Worm (Caenorhabditis elegans) whole organism, L4 larva: ENCODE results near the gene srh-246.

Experiments used
- F37D6.2 ChIP-seq: sonication (generic microtip); optimal IDR thresholded peaks from 2 replicates; lab custom pipeline; 2016; ENCODE audit warnings: mild to moderate bottlenecking, missing genetic modification characterization, missing compliant biosample characterization
- F44E2.7 ChIP-seq: fragments of 200-800 bp; sonication (Bioruptor generic); IDR thresholded peaks from 2 replicates; pipeline ENCODE4 v2.1.2; 2022; ENCODE audit warnings: missing genetic modification characterization, missing compliant biosample characterization
- F49E8.2 ChIP-seq: sonication (generic microtip); optimal IDR thresholded peaks from 2 replicates; lab custom pipeline; 2016; ENCODE audit warnings: missing compliant biosample characterization, mild to moderate bottlenecking, missing genetic modification characterization, borderline replicate concordance
- R02D3.7 ChIP-seq: fragments of 150-350 bp; sonication (generic microtip); optimal IDR thresholded peaks from 3 replicates; lab custom pipeline; 2014; ENCODE audit warnings: missing biosample characterization, missing genetic modification characterization
- T20F7.1 ChIP-seq: fragments of 200-800 bp; sonication (Bioruptor generic); optimal IDR thresholded peaks from 2 replicates; lab custom pipeline; 2018; ENCODE audit warnings: mild to moderate bottlenecking, missing genetic modification characterization, missing compliant biosample characterization
- T26A8.4 ChIP-seq: fragments of 200-800 bp; sonication (Bioruptor generic); IDR thresholded peaks from 2 replicates; pipeline ENCODE4 v1.3.6; 2022; ENCODE audit warnings: missing genetic modification characterization, missing compliant biosample characterization
- Y105C5A.15 ChIP-seq: fragments of 200-800 bp; sonication (Bioruptor generic); IDR thresholded peaks from 2 replicates; pipeline ENCODE4 v1.3.6; 2022; ENCODE audit warnings: missing genetic modification characterization, missing compliant biosample characterization
- ama-1 ChIP-seq: fragments of 150-350 bp; optimal IDR thresholded peaks from 2 replicates; lab custom pipeline; 2014; ENCODE audit warnings: inconsistent platforms, mixed read lengths
- arid-1 ChIP-seq: fragments of 200-800 bp; sonication (Bioruptor generic); conservative IDR thresholded peaks from 2 replicates; pipeline ENCODE4 v1.3.6; 2022; ENCODE audit warnings: missing genetic modification reagents, missing genetic modification characterization, missing compliant biosample characterization
- ceh-44 ChIP-seq: fragments of 200-800 bp; sonication (Bioruptor generic); IDR thresholded peaks from 2 replicates; pipeline ENCODE4 v1.3.6; 2022; ENCODE audit warnings: missing genetic modification reagents, missing genetic modification characterization, missing compliant biosample characterization
- ceh-62 ChIP-seq: sonication (generic microtip); optimal IDR thresholded peaks from 2 replicates; lab custom pipeline; 2017; ENCODE audit warnings: missing biosample characterization, missing genetic modification characterization
- ces-1 ChIP-seq: fragments of 150-350 bp; sonication (generic microtip); optimal IDR thresholded peaks from 4 replicates; lab custom pipeline; 2014; ENCODE audit warnings: missing biosample characterization, missing genetic modification reagents, missing genetic modification characterization
- daf-12 ChIP-seq: fragments of 150-350 bp; optimal IDR thresholded peaks from 2 replicates; lab custom pipeline; 2014; ENCODE audit warnings: missing biosample characterization, missing genetic modification reagents, missing genetic modification characterization
- dmd-6 ChIP-seq: fragments of 200-800 bp; sonication (Bioruptor generic); IDR thresholded peaks from 2 replicates; pipeline ENCODE4 v1.3.6; 2022; ENCODE audit warnings: missing genetic modification reagents, missing genetic modification characterization, missing compliant biosample characterization
- dmd-8 ChIP-seq: fragments of 200-800 bp; sonication (Bioruptor generic); IDR thresholded peaks from 2 replicates; pipeline ENCODE4 v1.3.6; 2022; ENCODE audit warnings: missing genetic modification characterization, missing compliant biosample characterization
- dmd-9 ChIP-seq: fragments of 200-800 bp; sonication (Bioruptor generic); IDR thresholded peaks from 2 replicates; pipeline ENCODE4 v1.3.6; 2022; ENCODE audit warnings: missing genetic modification reagents, missing genetic modification characterization, missing compliant biosample characterization
- dpl-1 ChIP-seq: fragments of 150-350 bp; optimal IDR thresholded peaks from 2 replicates; lab custom pipeline; 2014; ENCODE audit warnings: missing biosample characterization, missing genetic modification reagents, missing genetic modification characterization
- dve-1 ChIP-seq: sonication (generic microtip); optimal IDR thresholded peaks from 2 replicates; lab custom pipeline; 2017; ENCODE audit warnings: antibody characterized with exemption, mild to moderate bottlenecking, missing genetic modification characterization, missing compliant biosample characterization; ENCODE audit not compliant: insufficient read depth
- fkh-10 ChIP-seq: fragments of 150-350 bp; optimal IDR thresholded peaks from 2 replicates; lab custom pipeline; 2014; ENCODE audit warnings: missing biosample characterization, missing genetic modification reagents, missing genetic modification characterization
- fos-1 ChIP-seq: fragments of 150-350 bp; optimal IDR thresholded peaks from 2 replicates; lab custom pipeline; 2014; ENCODE audit warnings: missing biosample characterization, missing genetic modification characterization
- gei-8 ChIP-seq: fragments of 200-800 bp; sonication (Bioruptor generic); optimal IDR thresholded peaks from 2 replicates; lab custom pipeline; 2018; ENCODE audit warnings: mild to moderate bottlenecking, missing genetic modification characterization, missing compliant biosample characterization
- hlh-11 ChIP-seq: fragments of 200-800 bp; sonication (Bioruptor generic); optimal IDR thresholded peaks from 2 replicates; lab custom pipeline; 2018; ENCODE audit warnings: mild to moderate bottlenecking, missing genetic modification characterization, missing compliant biosample characterization
- lim-7 ChIP-seq: fragments of 200-800 bp; sonication (Bioruptor generic); IDR thresholded peaks from 2 replicates; pipeline ENCODE4 v1.3.6; 2022; ENCODE audit warnings: missing genetic modification characterization, missing compliant biosample characterization
- lin-13 ChIP-seq: fragments of 150-350 bp; optimal IDR thresholded peaks from 2 replicates; lab custom pipeline; 2014; ENCODE audit warnings: missing biosample characterization, missing genetic modification reagents, missing genetic modification characterization
- lin-15B ChIP-seq: fragments of 150-350 bp; sonication (generic microtip); optimal IDR thresholded peaks from 3 replicates; lab custom pipeline; 2014; ENCODE audit warnings: missing biosample characterization, missing genetic modification characterization
- lin-38 ChIP-seq: fragments of 200-800 bp; sonication (Bioruptor generic); IDR thresholded peaks from 2 replicates; pipeline ENCODE4 v1.3.6; 2022; ENCODE audit warnings: missing genetic modification reagents, missing genetic modification characterization, missing compliant biosample characterization
- lsy-2 ChIP-seq, 2 experiments: fragments of 150-350 bp in 1 of 2; sonication (generic microtip) in 1 of 2; optimal IDR thresholded peaks; 2 replicates each; lab custom pipeline; 2014 to 2017; ENCODE audit warnings: missing biosample characterization in 2 of 2, missing genetic modification characterization in 2 of 2
- mdt-29 ChIP-seq: fragments of 200-800 bp; sonication (Bioruptor generic); IDR thresholded peaks from 2 replicates; pipeline ENCODE4 v1.3.6; 2022; ENCODE audit warnings: missing genetic modification reagents, missing genetic modification characterization, missing compliant biosample characterization
- mep-1 ChIP-seq: fragments of 150-350 bp; sonication (generic microtip); optimal IDR thresholded peaks from 3 replicates; lab custom pipeline; 2014; ENCODE audit warnings: missing biosample characterization, missing genetic modification characterization
- mes-2 ChIP-seq: sonication (generic microtip); optimal IDR thresholded peaks from 2 replicates; lab custom pipeline; 2016; ENCODE audit warnings: missing genotype, mild to moderate bottlenecking, missing genetic modification characterization, missing compliant biosample characterization; ENCODE audit not compliant: poor library complexity, severe bottlenecking
- nhr-10 ChIP-seq: fragments of 150-350 bp; optimal IDR thresholded peaks from 2 replicates; lab custom pipeline; 2014; ENCODE audit warnings: missing biosample characterization, missing genetic modification characterization
- nhr-102 ChIP-seq: sonication (generic microtip); optimal IDR thresholded peaks from 2 replicates; lab custom pipeline; 2016; ENCODE audit warnings: mild to moderate bottlenecking, missing genetic modification characterization, moderate library complexity, missing compliant biosample characterization
- nhr-11 ChIP-seq: fragments of 150-350 bp; optimal IDR thresholded peaks from 2 replicates; lab custom pipeline; 2014; ENCODE audit warnings: missing biosample characterization, missing genetic modification characterization
- nhr-111 ChIP-seq: fragments of 200-800 bp; sonication (Bioruptor generic); optimal IDR thresholded peaks from 2 replicates; lab custom pipeline; 2018; ENCODE audit warnings: mild to moderate bottlenecking, missing genetic modification characterization, missing compliant biosample characterization
- nhr-237 ChIP-seq: sonication (generic microtip); optimal IDR thresholded peaks from 2 replicates; lab custom pipeline; 2017; ENCODE audit warnings: missing biosample characterization, missing genetic modification characterization
- nhr-42 ChIP-seq: fragments of 200-800 bp; sonication (Bioruptor generic); IDR thresholded peaks from 2 replicates; pipeline ENCODE4 v1.3.6; 2022; ENCODE audit warnings: missing genetic modification characterization, missing compliant biosample characterization
- nhr-6 ChIP-seq: fragments of 150-350 bp; optimal IDR thresholded peaks from 2 replicates; lab custom pipeline; 2014; ENCODE audit warnings: missing biosample characterization, missing genetic modification characterization
- pha-4 ChIP-seq, 2 experiments: fragments of 150-350 bp in 1 of 2; fragments of 200-800 bp in 1 of 2; sonication (Bioruptor generic) in 1 of 2; IDR thresholded peaks in 1 of 2; optimal IDR thresholded peaks in 1 of 2; 2 replicates each; pipeline versions ENCODE4 v1.3.6 to Lab custom; 2014 to 2022; ENCODE audit warnings: missing genetic modification characterization in 2 of 2, missing genetic modification reagents in 2 of 2, missing biosample characterization in 1 of 2, missing compliant biosample characterization in 1 of 2
- pqm-1 ChIP-seq: sonication (generic microtip); optimal IDR thresholded peaks from 2 replicates; lab custom pipeline; 2017; ENCODE audit warnings: missing biosample characterization, missing genetic modification characterization
- rbr-2 ChIP-seq: sonication (generic microtip); optimal IDR thresholded peaks from 2 replicates; lab custom pipeline; 2016; ENCODE audit warnings: missing genotype, missing genetic modification characterization, missing compliant biosample characterization
- saeg-2 ChIP-seq: fragments of 200-800 bp; sonication (Bioruptor generic); IDR thresholded peaks from 2 replicates; pipeline ENCODE4 v1.3.6; 2022; ENCODE audit warnings: missing genetic modification reagents, missing genetic modification characterization, missing compliant biosample characterization
- set-16 ChIP-seq: fragments of 200-800 bp; sonication (Bioruptor generic); IDR thresholded peaks from 2 replicates; pipeline ENCODE4 v1.3.6; 2022; ENCODE audit warnings: missing genetic modification reagents, missing genetic modification characterization, missing compliant biosample characterization
- skn-1 ChIP-seq: fragments of 150-350 bp; optimal IDR thresholded peaks from 2 replicates; lab custom pipeline; 2014; ENCODE audit warnings: missing biosample characterization, missing genetic modification characterization
- snpc-4 ChIP-seq: fragments of 150-350 bp; optimal IDR thresholded peaks from 2 replicates; lab custom pipeline; 2014; ENCODE audit warnings: missing biosample characterization, missing genetic modification characterization
- spr-1 ChIP-seq: sonication (generic microtip); optimal IDR thresholded peaks from 2 replicates; lab custom pipeline; 2016; ENCODE audit warnings: mild to moderate bottlenecking, missing genetic modification characterization, missing compliant biosample characterization
- unc-130 ChIP-seq: sonication (generic microtip); optimal IDR thresholded peaks from 2 replicates; lab custom pipeline; 2016; ENCODE audit warnings: missing genetic modification reagents, missing genetic modification characterization, missing compliant biosample characterization
- unc-39 ChIP-seq: sonication (generic microtip); optimal IDR thresholded peaks from 2 replicates; lab custom pipeline; 2017; ENCODE audit warnings: missing biosample characterization, missing genetic modification characterization
- zip-11 ChIP-seq: fragments of 200-800 bp; sonication (Bioruptor generic); IDR thresholded peaks from 2 replicates; pipeline ENCODE4 v1.3.6; 2022; ENCODE audit warnings: missing genetic modification characterization, missing compliant biosample characterization
- zip-2 ChIP-seq: fragments of 150-350 bp; optimal IDR thresholded peaks from 2 replicates; lab custom pipeline; 2014; ENCODE audit warnings: missing biosample characterization, missing genetic modification characterization
- ztf-11 ChIP-seq: fragments of 150-350 bp; optimal IDR thresholded peaks from 2 replicates; lab custom pipeline; 2014; ENCODE audit warnings: missing biosample characterization, missing genetic modification characterization
- ztf-7 ChIP-seq: fragments of 150-350 bp; optimal IDR thresholded peaks from 2 replicates; lab custom pipeline; 2014; ENCODE audit warnings: missing biosample characterization, missing genetic modification characterization

srh-246 gene

DNA sequence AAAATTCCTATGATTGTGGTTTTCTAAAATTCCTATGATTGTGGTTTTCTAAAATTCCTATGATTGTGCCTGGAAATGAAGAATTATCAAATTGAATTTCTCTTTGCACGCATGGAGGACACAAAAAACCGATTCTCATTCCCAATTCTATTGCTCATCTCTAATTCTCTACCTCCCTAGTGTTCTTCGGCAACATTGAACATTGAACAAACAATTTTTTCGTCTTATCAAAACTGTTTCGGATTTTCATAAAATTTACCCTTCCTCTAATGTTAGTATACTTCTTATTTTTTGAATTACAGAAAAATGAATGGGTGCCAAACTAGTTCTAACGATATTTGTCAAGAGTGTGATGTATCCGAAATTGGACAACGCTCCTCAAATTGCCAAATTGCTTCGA is 21.3 kb downstream of the srh-246 start, which contains the start of gene pals-31:
TSS of gene pals-31 (plus strand) at position 301 of the 400 bp plus-strand sequence.
- TF ChIP-seq fkh-10 = no peak
- TF ChIP-seq dve-1 = no peak
- TF ChIP-seq ama-1 (lab: Kevin White, UChicago) = no peak
- TF ChIP-seq nhr-42 (GFP tag; lab: Robert Waterston, UW) = no peak
- no peak for TF ChIP-seq pha-4 (GFP tag; IDR thresholded peaks at IDR 0.05; lab: Robert Waterston, UW)
- TF ChIP-seq pha-4 (tag; optimal IDR thresholded peaks at IDR 0.05; lab: Kevin White, UChicago) = no peak
- no peak for TF ChIP-seq F44E2.7 (GFP tag; lab: Robert Waterston, UW)

DNA sequence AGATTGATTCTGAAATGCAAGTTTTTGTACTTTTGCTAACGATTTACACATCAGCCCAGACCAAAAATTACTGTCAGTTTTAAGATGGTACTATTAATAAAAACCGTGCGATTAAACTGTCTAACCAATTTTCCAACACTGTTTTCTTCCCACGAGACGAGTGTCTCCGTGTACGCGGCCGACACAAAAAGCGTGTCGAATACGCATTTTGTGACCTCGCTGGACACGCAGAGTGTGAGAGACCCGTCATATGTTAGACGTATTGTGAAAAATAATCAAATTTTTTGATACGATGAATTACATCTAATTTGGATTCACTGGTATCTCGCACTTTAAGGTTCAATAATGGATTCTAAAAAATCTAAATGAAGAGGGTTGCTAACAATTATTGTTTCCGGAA is 21.9 kb downstream of the srh-246 start:
- TF ChIP-seq lin-13 (GFP tag; lab: Kevin White, UChicago) = no peak
- peak; percentile 84 for TF ChIP-seq hlh-11 (tag; lab: Kevin White, UChicago)
- no peak for TF ChIP-seq nhr-111 (GFP tag; lab: Kevin White, UChicago)
- no peak for TF ChIP-seq fos-1 (tag; lab: Kevin White, UChicago)
- TF ChIP-seq T20F7.1 (GFP tag; lab: Kevin White, UChicago) = no peak
- no peak for TF ChIP-seq daf-12 (tag; lab: Kevin White, UChicago)
- no peak for TF ChIP-seq nhr-237 (tag; lab: Kevin White, UChicago)
- TF ChIP-seq F37D6.2 (tag; lab: Kevin White, UChicago) = no peak
- no peak for TF ChIP-seq nhr-10 (tag; lab: Kevin White, UChicago)
- no peak for TF ChIP-seq mdt-29 (GFP tag; lab: Robert Waterston, UW)
- TF ChIP-seq T26A8.4 (GFP tag; lab: Robert Waterston, UW) = no peak
- TF ChIP-seq dve-1 = peak; percentile 66
- no peak for TF ChIP-seq lim-7
- no peak for TF ChIP-seq ces-1 (GFP tag; lab: Kevin White, UChicago)
- no peak for TF ChIP-seq ceh-62 (tag; lab: Kevin White, UChicago)
- TF ChIP-seq Y105C5A.15 (GFP tag; lab: Robert Waterston, UW) = no peak
- TF ChIP-seq rbr-2 (tag; lab: Kevin White, UChicago) = no peak
- no peak for TF ChIP-seq unc-39 (tag; lab: Kevin White, UChicago)
- no peak for TF ChIP-seq F49E8.2 (tag; lab: Kevin White, UChicago)
- TF ChIP-seq ztf-7 (tag; lab: Kevin White, UChicago) = no peak
- TF ChIP-seq lin-38 = no peak
- no peak for TF ChIP-seq set-16 (GFP tag; lab: Robert Waterston, UW)
- TF ChIP-seq saeg-2 (GFP tag; lab: Robert Waterston, UW) = no peak
- TF ChIP-seq gei-8 = no peak
- TF ChIP-seq mes-2 (tag; lab: Kevin White, UChicago) = peak; percentile 33
- no peak for TF ChIP-seq arid-1 (GFP tag; lab: Robert Waterston, UW)
- TF ChIP-seq skn-1 (tag; lab: Kevin White, UChicago) = no peak
- TF ChIP-seq nhr-6 (tag; lab: Kevin White, UChicago) = no peak
- peak in 1 of 2 experiments; percentile 2 for TF ChIP-seq lsy-2 (tag; optimal IDR thresholded peaks at IDR 0.05; lab: Kevin White, UChicago)
- TF ChIP-seq dpl-1 (GFP tag; lab: Kevin White, UChicago) = no peak
- peak; percentile 66 for TF ChIP-seq pqm-1 (tag; lab: Kevin White, UChicago)
- TF ChIP-seq mep-1 (tag; lab: Kevin White, UChicago) = peak; percentile 5
- TF ChIP-seq dmd-6 (GFP tag; lab: Robert Waterston, UW) = peak; percentile 61; the same call in 1 of the 2 replicates
- TF ChIP-seq snpc-4 (tag; lab: Kevin White, UChicago) = no peak
- no peak for TF ChIP-seq dmd-8 (GFP tag; lab: Robert Waterston, UW)
- TF ChIP-seq zip-11 (GFP tag; lab: Robert Waterston, UW) = no peak
- TF ChIP-seq zip-2 (tag; lab: Kevin White, UChicago) = no peak
- no peak for TF ChIP-seq ceh-44
- no peak for TF ChIP-seq nhr-11 (tag; lab: Kevin White, UChicago)
- TF ChIP-seq nhr-42 (GFP tag; lab: Robert Waterston, UW) = no peak
- no peak for TF ChIP-seq ztf-11 (tag; lab: Kevin White, UChicago)
- TF ChIP-seq nhr-102 (tag; lab: Kevin White, UChicago) = no peak
- TF ChIP-seq lin-15B = no peak
- TF ChIP-seq dmd-9 (GFP tag; lab: Robert Waterston, UW) = no peak
- TF ChIP-seq R02D3.7 (tag; lab: Kevin White, UChicago) = no peak
- TF ChIP-seq spr-1 (tag; lab: Kevin White, UChicago) = no peak
- TF ChIP-seq unc-130 = no peak
